Fruit fly (Drosophila melanogaster) whole organism, embryonic: ENCODE data around the gene beag.
A peak's percentile ranks its signal among the peaks of the same experiment; 100 is the strongest.

Experiments
- CG1024 ChIP-seq: fragments of 200-800 bp; sonication (Bioruptor generic); IDR thresholded peaks from 2 replicates; pipeline ENCODE4 v1.3.6; 2022; ENCODE audit warnings: missing biosample characterization, missing genetic modification characterization
- CG11504 ChIP-seq: fragments of 200-800 bp; sonication (Bioruptor generic); optimal IDR thresholded peaks from 3 replicates; lab custom pipeline; 2019; ENCODE audit warnings: missing biosample characterization, mild to moderate bottlenecking, missing genetic modification characterization, moderate library complexity
- CG12155 ChIP-seq: fragments of 200-800 bp; sonication (Bioruptor generic); optimal IDR thresholded peaks from 3 replicates; lab custom pipeline; 2016; ENCODE audit warnings: missing biosample characterization, missing genetic modification characterization
- CG1233 ChIP-seq: fragments of 200-800 bp; sonication (Bioruptor generic); optimal IDR thresholded peaks from 4 replicates; lab custom pipeline; 2018; ENCODE audit warnings: missing biosample characterization, mild to moderate bottlenecking, missing genetic modification characterization
- CG12942 ChIP-seq: fragments of 200-800 bp; sonication (Bioruptor generic); optimal IDR thresholded peaks from 3 replicates; lab custom pipeline; 2016; ENCODE audit warnings: missing biosample characterization, missing genetic modification characterization
- CG13424 ChIP-seq: fragments of 200-800 bp; sonication (Bioruptor generic); optimal IDR thresholded peaks from 2 replicates; lab custom pipeline; 2019; ENCODE audit warnings: missing biosample characterization, mild to moderate bottlenecking, missing genetic modification characterization, moderate library complexity
- CG14710 ChIP-seq: fragments of 200-800 bp; sonication (Bioruptor generic); optimal IDR thresholded peaks from 3 replicates; lab custom pipeline; 2019; ENCODE audit warnings: missing biosample characterization, mild to moderate bottlenecking, missing genetic modification characterization, moderate library complexity
- CG14965 ChIP-seq: fragments of 200-800 bp; sonication (Bioruptor generic); optimal IDR thresholded peaks from 2 replicates; lab custom pipeline; 2016; ENCODE audit warnings: missing biosample characterization, missing genetic modification characterization, borderline replicate concordance
- CG15269 ChIP-seq: fragments of 200-800 bp; sonication (Bioruptor generic); optimal IDR thresholded peaks from 2 replicates; lab custom pipeline; 2018; ENCODE audit warnings: missing biosample characterization, mild to moderate bottlenecking, missing genetic modification characterization, moderate library complexity
- CG15696 ChIP-seq: fragments of 200-800 bp; sonication (Bioruptor generic); optimal IDR thresholded peaks from 2 replicates; lab custom pipeline; 2019; ENCODE audit warnings: missing biosample characterization, mild to moderate bottlenecking, missing genetic modification characterization, moderate library complexity
- CG16863 ChIP-seq: fragments of 200-800 bp; sonication (Bioruptor generic); optimal IDR thresholded peaks from 3 replicates; lab custom pipeline; 2016; ENCODE audit warnings: missing biosample characterization, missing genetic modification characterization
- CG1792 ChIP-seq: fragments of 200-800 bp; sonication (Bioruptor generic); optimal IDR thresholded peaks from 2 replicates; lab custom pipeline; 2016; ENCODE audit warnings: missing biosample characterization, missing genetic modification characterization
- CG1832 ChIP-seq: fragments of 200-800 bp; sonication (Bioruptor generic); optimal IDR thresholded peaks from 2 replicates; lab custom pipeline; 2017; ENCODE audit warnings: missing biosample characterization, mild to moderate bottlenecking, missing genetic modification characterization, inconsistent platforms
- CG18764 ChIP-seq: fragments of 200-800 bp; sonication (Bioruptor generic); optimal IDR thresholded peaks from 3 replicates; lab custom pipeline; 2016; ENCODE audit warnings: missing biosample characterization, missing genetic modification characterization
- CG30403 ChIP-seq: fragments of 200-800 bp; sonication (Bioruptor generic); optimal IDR thresholded peaks from 3 replicates; lab custom pipeline; 2016; ENCODE audit warnings: missing biosample characterization, missing genetic modification characterization
- CG31224 ChIP-seq: fragments of 200-800 bp; sonication (Bioruptor generic); IDR thresholded peaks from 2 replicates; pipeline ENCODE4 v1.3.6; 2022; ENCODE audit warnings: missing biosample characterization, missing genetic modification characterization
- CG3995 ChIP-seq: fragments of 200-800 bp; sonication (Bioruptor generic); optimal IDR thresholded peaks from 3 replicates; lab custom pipeline; 2016; ENCODE audit warnings: missing biosample characterization, missing genetic modification characterization
- CG8944 ChIP-seq: fragments of 200-800 bp; sonication (Bioruptor generic); optimal IDR thresholded peaks from 3 replicates; lab custom pipeline; 2016; ENCODE audit warnings: missing biosample characterization, missing genetic modification characterization
- CG9876 ChIP-seq: fragments of 200-800 bp; sonication (Bioruptor generic); optimal IDR thresholded peaks from 2 replicates; lab custom pipeline; 2016; ENCODE audit warnings: missing biosample characterization, missing genetic modification characterization
- Ets97D ChIP-seq: fragments of 200-800 bp; sonication (Bioruptor generic); optimal IDR thresholded peaks from 3 replicates; lab custom pipeline; 2016; ENCODE audit warnings: missing biosample characterization, missing genetic modification characterization
- Fer1 ChIP-seq: fragments of 200-800 bp; sonication (Bioruptor generic); optimal IDR thresholded peaks from 2 replicates; lab custom pipeline; 2017; ENCODE audit warnings: missing biosample characterization, mild to moderate bottlenecking, missing genetic modification characterization
- HHEX ChIP-seq: fragments of 200-800 bp; sonication (Bioruptor generic); optimal IDR thresholded peaks from 3 replicates; lab custom pipeline; 2017; ENCODE audit warnings: missing biosample characterization, mild to moderate bottlenecking, missing genetic modification characterization, missing genetic modification reagents
- HLH54F ChIP-seq: fragments of 200-800 bp; sonication (Bioruptor generic); optimal IDR thresholded peaks from 3 replicates; lab custom pipeline; 2016; ENCODE audit warnings: missing biosample characterization, missing genetic modification characterization
- Hand ChIP-seq: fragments of 200-800 bp; sonication (Bioruptor generic); optimal IDR thresholded peaks from 2 replicates; lab custom pipeline; 2017; ENCODE audit warnings: mild to moderate bottlenecking, missing biosample characterization, missing genetic modification reagents, missing genetic modification characterization
- Hey ChIP-seq: fragments of 200-800 bp; sonication (Bioruptor generic); optimal IDR thresholded peaks from 3 replicates; lab custom pipeline; 2018; ENCODE audit warnings: missing biosample characterization, mild to moderate bottlenecking, missing genetic modification characterization
- Hmr ChIP-seq: fragments of 200-800 bp; sonication (Bioruptor generic); optimal IDR thresholded peaks from 3 replicates; lab custom pipeline; 2017; ENCODE audit warnings: mild to moderate bottlenecking, missing biosample characterization, missing genetic modification reagents, missing genetic modification characterization
- Hr78 ChIP-seq, 2 experiments: fragments of 200-800 bp in 1 of 2; fragments of >200 bp in 1 of 2; sonication (Bioruptor generic) in 1 of 2; optimal IDR thresholded peaks; 2 replicates each; lab custom pipeline; 2017 to 2019; ENCODE audit warnings: missing biosample characterization in 2 of 2, missing genetic modification characterization in 2 of 2, mild to moderate bottlenecking in 1 of 2, moderate library complexity in 1 of 2
- MBD-R2 ChIP-seq: fragments of 200-800 bp; sonication (Bioruptor generic); IDR thresholded peaks from 2 replicates; pipeline ENCODE4 v1.3.6; 2022; ENCODE audit warnings: missing biosample characterization, missing genetic modification characterization
- Med ChIP-seq: fragments of 200-800 bp; sonication (Bioruptor generic); peaks from one replicate; lab custom pipeline; 2016; ENCODE audit warnings: missing biosample characterization, missing genetic modification characterization, mild to moderate bottlenecking, inconsistent platforms, moderate library complexity
- Meics ChIP-seq: fragments of 200-800 bp; sonication (Bioruptor generic); optimal IDR thresholded peaks from 2 replicates; lab custom pipeline; 2017; ENCODE audit warnings: missing biosample characterization, mild to moderate bottlenecking, missing genetic modification characterization
- Neu2 ChIP-seq: fragments of 200-800 bp; sonication (Bioruptor generic); optimal IDR thresholded peaks from 3 replicates; lab custom pipeline; 2016; ENCODE audit warnings: missing biosample characterization, missing genetic modification characterization, borderline replicate concordance
- Nf-YB ChIP-seq: fragments of 200-800 bp; sonication (Bioruptor generic); optimal IDR thresholded peaks from 3 replicates; lab custom pipeline; 2019; ENCODE audit warnings: missing biosample characterization, mild to moderate bottlenecking, missing genetic modification characterization, moderate library complexity
- Oli ChIP-seq: fragments of 200-800 bp; sonication (Bioruptor generic); optimal IDR thresholded peaks from 2 replicates; lab custom pipeline; 2018; ENCODE audit warnings: missing biosample characterization, mild to moderate bottlenecking, missing genetic modification characterization, moderate library complexity
- Rx ChIP-seq: fragments of 200-800 bp; sonication (Bioruptor generic); IDR thresholded peaks from 2 replicates; pipeline ENCODE4 v1.3.6; 2022; ENCODE audit warnings: missing biosample characterization, missing genetic modification characterization
- YL-1 ChIP-seq: fragments of 200-800 bp; sonication (Bioruptor generic); optimal IDR thresholded peaks from 3 replicates; lab custom pipeline; 2017; ENCODE audit warnings: missing biosample characterization, mild to moderate bottlenecking, missing genetic modification characterization
- cad ChIP-seq: fragments of >200 bp; optimal IDR thresholded peaks from 2 replicates; lab custom pipeline; 2017; ENCODE audit warnings: missing biosample characterization, missing genetic modification characterization
- chinmo ChIP-seq: fragments of 200-800 bp; sonication (Bioruptor generic); IDR thresholded peaks from 4 replicates; pipeline ENCODE4 v1.3.6; 2022; ENCODE audit warnings: missing biosample characterization, missing genetic modification characterization; ENCODE audit not compliant: partially characterized antibody
- ci ChIP-seq: fragments of 200-800 bp; sonication (Bioruptor generic); IDR thresholded peaks from 3 replicates; pipeline ENCODE4 v1.3.6; 2022; ENCODE audit warnings: missing biosample characterization, missing genetic modification characterization
- croc ChIP-seq: fragments of 200-800 bp; sonication (Bioruptor generic); conservative IDR thresholded peaks from 3 replicates; pipeline ENCODE4 v1.3.6; 2022; ENCODE audit warnings: missing biosample characterization, missing genetic modification characterization
- da ChIP-seq: fragments of 200-800 bp; sonication (Bioruptor generic); optimal IDR thresholded peaks from 2 replicates; lab custom pipeline; 2016; ENCODE audit warnings: missing biosample characterization, missing genetic modification characterization
- dmrt99B ChIP-seq: fragments of 200-800 bp; sonication (Bioruptor generic); optimal IDR thresholded peaks from 2 replicates; lab custom pipeline; 2018; ENCODE audit warnings: missing biosample characterization, mild to moderate bottlenecking, missing genetic modification characterization, moderate library complexity
- dpn ChIP-seq, 2 experiments: fragments of 200-800 bp; sonication (Bioruptor generic); optimal IDR thresholded peaks; 3 replicates each; lab custom pipeline; 2016; ENCODE audit warnings: missing biosample characterization in 2 of 2, missing genetic modification characterization in 2 of 2
- eve ChIP-seq, 2 experiments: fragments of >200 bp; optimal IDR thresholded peaks; 2 replicates each; lab custom pipeline; 2017; ENCODE audit warnings: missing biosample characterization in 2 of 2, missing genetic modification characterization in 2 of 2
- gsb ChIP-seq: fragments of 200-800 bp; sonication (Bioruptor generic); IDR thresholded peaks from 2 replicates; pipeline ENCODE4 v1.3.6; 2022; ENCODE audit warnings: missing biosample characterization, missing genetic modification characterization
- hkb ChIP-seq, 2 experiments: fragments of 200-800 bp in 1 of 2; fragments of >200 bp in 1 of 2; sonication (Bioruptor generic) in 1 of 2; IDR thresholded peaks in 1 of 2; optimal IDR thresholded peaks in 1 of 2; 2 replicates each; pipeline versions ENCODE4 v1.3.6 to Lab custom; 2017 to 2022; ENCODE audit warnings: missing biosample characterization in 1 of 2, missing genetic modification characterization in 1 of 2
- lilli ChIP-seq: fragments of 200-800 bp; sonication (Bioruptor generic); optimal IDR thresholded peaks from 3 replicates; lab custom pipeline; 2016; ENCODE audit warnings: missing biosample characterization, missing genetic modification characterization
- nom ChIP-seq: fragments of 200-800 bp; sonication (Bioruptor generic); optimal IDR thresholded peaks from 2 replicates; lab custom pipeline; 2017; ENCODE audit warnings: missing biosample characterization, missing genetic modification characterization, mild to moderate bottlenecking, moderate library complexity, missing genetic modification reagents
- oc ChIP-seq: fragments of 200-800 bp; sonication (Bioruptor generic); optimal IDR thresholded peaks from 2 replicates; lab custom pipeline; 2018; ENCODE audit warnings: missing biosample characterization, mild to moderate bottlenecking, missing genetic modification characterization, moderate library complexity
- repo ChIP-seq: fragments of 200-800 bp; sonication (Bioruptor generic); optimal IDR thresholded peaks from 2 replicates; lab custom pipeline; 2016; ENCODE audit warnings: missing biosample characterization, missing genetic modification characterization

The beag gene

dm6 chr3R:9053850-9054441 lies 10.9 kb downstream of the beag start (continued):
- TF ChIP-seq CG14710 (tag; lab: Kevin White, UChicago), result peak; percentile 6
- TF ChIP-seq CG11504 (tag; lab: Kevin White, UChicago), result peak; percentile 73
- peak; percentile 14 for TF ChIP-seq Hmr (GFP tag; lab: Kevin White, UChicago)
- no peak for TF ChIP-seq Hey (tag; lab: Kevin White, UChicago)
- TF ChIP-seq Hand (GFP tag; lab: Kevin White, UChicago), result peak; percentile 3
- peak in 1 of 2 experiments; percentile 31 for TF ChIP-seq dpn (GFP tag; optimal IDR thresholded peaks at IDR 0.05; lab: Kevin White, UChicago)
- no peak for TF ChIP-seq ci (GFP tag; lab: Robert Waterston, UW)
- no peak for TF ChIP-seq da (GFP tag; lab: Kevin White, UChicago)
- peak; percentile 8 for TF ChIP-seq CG3995 (GFP tag; lab: Kevin White, UChicago)
- TF ChIP-seq HLH54F, result peak; percentile 43
- TF ChIP-seq chinmo (GFP tag; lab: Robert Waterston, UW), result no peak
- peak; percentile 23 for TF ChIP-seq CG15696 (tag; lab: Kevin White, UChicago)
- TF ChIP-seq Med (GFP tag; lab: Kevin White, UChicago), result peak; percentile 78
- TF ChIP-seq gsb (GFP tag; lab: Robert Waterston, UW), result no peak
- TF ChIP-seq Nf-YB (GFP tag; lab: Kevin White, UChicago), result no peak
- no peak for TF ChIP-seq CG14965 (GFP tag; lab: Kevin White, UChicago)
- TF ChIP-seq HHEX (GFP tag; lab: Kevin White, UChicago), result no peak
- no peak for TF ChIP-seq nom (GFP tag; lab: Kevin White, UChicago)
- no peak for TF ChIP-seq CG8944 (GFP tag; lab: Kevin White, UChicago)
- TF ChIP-seq CG30403 (GFP tag; lab: Kevin White, UChicago), result peak; percentile 58
- TF ChIP-seq CG1024 (GFP tag; lab: Robert Waterston, UW), result no peak
- TF ChIP-seq CG1832 (GFP tag; lab: Kevin White, UChicago), result no peak
- TF ChIP-seq CG18764 (GFP tag; lab: Kevin White, UChicago), result peak; percentile 3
- TF ChIP-seq CG9876 (GFP tag; lab: Kevin White, UChicago), result no peak
- peak; percentile 38 for TF ChIP-seq Fer1 (GFP tag; lab: Kevin White, UChicago)
- TF ChIP-seq oc, result no peak
- no peak for TF ChIP-seq cad (GFP tag; lab: Kevin White, UChicago)
- peak; percentile 76 for TF ChIP-seq dmrt99B (tag; lab: Kevin White, UChicago)
- peak; percentile 1 for TF ChIP-seq CG1792
- TF ChIP-seq CG12942 (GFP tag; lab: Kevin White, UChicago), result no peak
- peak; percentile 8 for TF ChIP-seq CG16863
- peak; percentile 41 for TF ChIP-seq CG15269 (tag; lab: Kevin White, UChicago)
- peak; percentile 10 for TF ChIP-seq Ets97D (GFP tag; lab: Kevin White, UChicago)
- TF ChIP-seq Hr78 (GFP tag; optimal IDR thresholded peaks at IDR 0.05; lab: Kevin White, UChicago), result no peak
- peak; percentile 18 for TF ChIP-seq CG12155 (GFP tag; lab: Kevin White, UChicago)
- TF ChIP-seq CG31224 (GFP tag; lab: Robert Waterston, UW), result no peak
- TF ChIP-seq hkb (optimal IDR thresholded peaks at IDR 0.05; lab: Kevin White, UChicago), result no peak
- no peak for TF ChIP-seq hkb (GFP tag; IDR thresholded peaks at IDR 0.05; lab: Robert Waterston, UW)
- TF ChIP-seq repo (GFP tag; lab: Kevin White, UChicago), result no peak
- TF ChIP-seq lilli (GFP tag; lab: Kevin White, UChicago), result peak; percentile 35
- no peak for TF ChIP-seq Rx (GFP tag; lab: Robert Waterston, UW)
- TF ChIP-seq croc (GFP tag; lab: Robert Waterston, UW), result peak; percentile 27; the same call in 1 of the 3 replicates
- TF ChIP-seq CG13424 (tag; lab: Kevin White, UChicago), result peak; percentile 70
- TF ChIP-seq CG1233, result peak; percentile 32
- peak; percentile 66 for TF ChIP-seq Meics (GFP tag; lab: Kevin White, UChicago)
- no peak for TF ChIP-seq MBD-R2
- peak; percentile 67 for TF ChIP-seq Oli (tag; lab: Kevin White, UChicago)
- TF ChIP-seq eve (GFP tag; optimal IDR thresholded peaks at IDR 0.05; lab: Kevin White, UChicago), result peak in 1 of 2 experiments; percentile 4
- TF ChIP-seq Neu2 (GFP tag; lab: Kevin White, UChicago), result no peak
- no peak for TF ChIP-seq YL-1 (GFP tag; lab: Kevin White, UChicago)
